Fruit fly (Drosophila melanogaster) ovary, adult (tissue): Measurements from ENCODE around the gene CG32645.
"Not testable (repeated sequence)": the region's sequence is repeated elsewhere in the genome, so short reads cannot be mapped to it uniquely, and the experiment has no call there.

Source experiments
- CG17801 ChIP-seq: fragments of 200-800 bp; optimal IDR thresholded peaks from 2 replicates; lab custom pipeline; 2019; ENCODE audit warnings: missing biosample characterization, mild to moderate bottlenecking, missing genetic modification characterization, moderate library complexity; ENCODE audit not compliant: partially characterized antibody

CG32645 gene

DNA sequence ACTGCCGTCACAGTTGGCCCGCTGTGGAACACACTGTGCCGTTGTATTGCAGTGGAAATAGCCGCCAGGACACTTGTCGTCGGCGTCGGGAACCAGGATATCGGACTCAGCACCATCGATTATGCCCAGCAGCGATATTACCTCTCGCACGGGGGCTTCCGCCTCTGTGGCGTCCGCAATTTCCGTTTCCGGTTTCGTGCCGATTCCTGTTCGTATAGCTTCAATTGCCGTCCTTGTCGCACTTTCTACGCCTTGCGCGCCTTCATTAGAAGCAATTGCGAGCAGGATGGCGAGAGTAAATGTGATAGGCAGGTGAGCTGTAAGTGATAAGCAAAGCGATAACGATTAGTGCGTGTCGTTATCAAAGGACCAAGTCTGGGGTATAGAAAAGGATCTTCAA, 33.9 kb downstream of the CG32645 start:
- TF ChIP-seq CG17801 (GFP tag; lab: Kevin White, UChicago): no peak

DNA sequence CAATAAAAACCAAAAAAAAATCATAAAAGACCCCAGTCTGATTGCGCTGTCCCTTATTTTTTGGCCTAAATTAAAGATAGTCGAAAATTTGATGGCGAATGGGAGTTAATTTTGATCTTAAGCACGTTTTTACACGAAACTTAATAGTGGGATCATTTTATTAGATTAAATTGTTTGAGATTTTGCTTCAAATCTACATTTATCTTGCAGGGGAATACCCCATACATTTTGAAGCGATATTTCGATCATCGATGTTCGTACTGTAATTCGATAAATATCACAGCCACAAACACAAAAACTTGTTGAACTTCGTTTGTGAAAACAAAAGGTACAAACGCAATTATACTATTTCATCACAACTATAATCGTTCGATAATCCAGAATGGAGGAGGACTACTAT, 38.7 kb downstream of the CG32645 start, which contains the start of gene CG32640:
Gene CG32640 (plus strand): TSS at position 286 of the 400 bp plus-strand sequence.
- TF ChIP-seq CG17801 (GFP tag; lab: Kevin White, UChicago): not testable (repeated sequence)

DNA sequence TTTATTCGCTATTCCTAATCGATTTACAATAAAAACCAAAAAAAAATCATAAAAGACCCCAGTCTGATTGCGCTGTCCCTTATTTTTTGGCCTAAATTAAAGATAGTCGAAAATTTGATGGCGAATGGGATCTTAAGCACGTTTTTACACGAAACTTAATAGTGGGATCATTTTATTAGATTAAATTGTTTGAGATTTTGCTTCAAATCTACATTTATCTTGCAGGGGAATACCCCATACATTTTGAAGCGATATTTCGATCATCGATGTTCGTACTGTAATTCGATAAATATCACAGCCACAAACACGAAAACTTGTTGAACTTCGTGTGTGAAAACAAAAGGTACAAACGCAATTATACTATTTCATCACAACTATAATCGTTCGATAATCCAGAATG, 45.2 kb downstream of the CG32645 start, which contains the start of gene CG32641:
Gene CG32641 (plus strand): TSS at position 301 of the 400 bp plus-strand sequence.
- not testable (repeated sequence) for TF ChIP-seq CG17801 (GFP tag; lab: Kevin White, UChicago)

DNA sequence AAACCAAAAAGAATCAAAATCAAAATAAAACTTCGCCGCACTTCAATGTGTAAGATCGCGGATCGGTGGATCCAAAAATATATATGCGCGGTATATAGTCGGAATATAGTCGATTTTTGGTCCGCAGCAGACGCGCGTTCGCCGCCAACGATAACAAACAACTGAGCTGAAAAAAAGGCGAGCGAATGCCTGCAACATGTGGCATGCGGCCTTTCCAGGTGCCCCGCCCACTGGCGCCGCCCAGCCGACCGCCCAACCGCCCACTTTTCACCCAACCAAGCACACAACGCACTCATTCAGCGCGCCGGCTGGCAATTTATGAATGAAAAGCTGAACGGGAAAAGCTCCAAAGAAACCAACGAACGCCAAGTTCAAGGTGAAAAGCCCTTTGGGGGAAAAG, 50.0 kb downstream of the CG32645 start, which contains the start of gene Lgr4:
Gene Lgr4 (minus strand): TSS at position 133 of the 400 bp plus-strand sequence.
- no peak for TF ChIP-seq CG17801 (GFP tag; lab: Kevin White, UChicago)

DNA sequence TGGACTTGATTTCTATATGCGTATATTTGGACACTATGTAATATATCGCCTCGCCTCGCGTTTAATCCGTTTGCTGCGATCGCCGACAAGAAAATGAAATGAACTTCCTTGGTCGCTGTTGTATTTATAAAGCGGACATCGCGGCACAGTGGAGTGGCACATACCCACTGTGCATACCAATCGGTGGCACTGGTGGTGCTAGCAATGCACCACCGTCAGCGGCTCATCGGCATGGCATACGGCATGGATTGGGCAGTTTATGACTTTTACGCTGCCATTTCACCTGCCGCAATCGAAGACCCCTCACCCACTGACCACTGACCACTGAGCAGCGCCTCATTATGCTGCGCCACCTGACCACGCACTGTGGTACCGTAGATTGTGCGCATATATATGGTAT, 52.8 kb downstream of the CG32645 start, which contains the start of gene CG12723:
Gene CG12723 (minus strand): TSS at position 101 of the 400 bp plus-strand sequence.
- no peak for TF ChIP-seq CG17801 (GFP tag; lab: Kevin White, UChicago)

DNA sequence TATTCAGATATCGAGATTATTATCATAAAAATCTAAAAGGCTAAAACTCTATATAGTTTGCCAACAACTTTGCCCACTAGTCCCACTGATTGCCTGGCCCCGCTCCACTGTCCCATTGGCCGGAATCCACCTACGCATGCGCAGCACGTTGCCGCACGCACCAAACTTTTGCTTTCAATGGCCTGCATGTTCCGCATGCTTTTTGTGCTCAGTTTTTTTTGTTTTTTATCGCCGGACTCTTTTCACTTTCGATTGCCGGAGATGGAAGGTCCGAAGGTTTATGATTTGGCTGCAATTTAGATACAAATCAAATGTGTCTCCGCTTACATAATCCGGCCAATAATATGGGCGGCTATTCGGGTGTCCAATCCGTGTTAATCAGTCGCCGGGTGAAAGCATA, 53.2 kb downstream of the CG32645 start:
- TF ChIP-seq CG17801 (GFP tag; lab: Kevin White, UChicago): no peak

DNA sequence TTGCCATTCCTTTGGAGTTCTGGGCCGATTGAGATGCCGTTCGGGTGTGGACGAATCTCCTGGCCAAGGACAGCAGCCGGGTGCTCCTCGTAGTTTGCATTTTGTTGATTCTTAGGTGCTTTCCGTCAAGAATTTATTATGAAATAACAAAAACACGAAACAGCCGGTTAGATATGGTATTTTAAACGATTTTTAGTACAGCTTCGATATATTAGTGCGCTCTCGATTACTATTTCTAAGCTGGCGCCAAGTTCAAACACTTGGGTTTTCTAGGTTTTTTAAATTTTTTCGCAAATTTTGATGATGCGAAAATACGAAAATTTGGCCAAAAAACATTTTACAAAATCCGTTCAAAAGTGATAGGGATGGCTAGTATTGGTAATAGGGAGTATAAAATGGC, 55.2 kb downstream of the CG32645 start, which contains the start of gene Coq5:
Gene Coq5 (minus strand): TSS at position 303 of the 400 bp plus-strand sequence.
- no peak for TF ChIP-seq CG17801 (GFP tag; lab: Kevin White, UChicago)

DNA sequence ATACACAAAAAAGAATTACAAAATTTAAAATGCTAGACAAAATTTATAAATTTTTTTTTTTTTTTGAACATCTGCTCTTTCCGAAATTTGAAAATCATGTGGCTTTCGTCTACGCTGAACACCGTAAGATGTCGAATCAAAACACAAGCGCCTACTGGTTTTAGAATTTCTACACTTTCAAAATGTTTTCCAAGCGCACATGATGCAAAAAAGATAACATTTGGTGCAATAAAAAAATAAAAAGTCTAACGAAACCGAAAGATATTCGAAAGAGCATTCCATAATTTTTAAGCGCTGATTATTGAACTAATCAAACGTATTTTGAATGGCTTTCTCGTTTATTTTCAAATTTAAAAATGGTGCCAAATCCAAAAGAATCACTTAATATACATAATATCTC, 63.2 kb downstream of the CG32645 start, which contains the start of gene CG44437:
Gene CG44437 (minus strand): TSS at position 101 of the 400 bp plus-strand sequence.
- TF ChIP-seq CG17801 (GFP tag; lab: Kevin White, UChicago): no peak
